Fruit fly (Drosophila melanogaster) whole organism, prepupa: ENCODE measurements around the gene CG18731.
A peak's percentile ranks its signal among the peaks of the same experiment; 100 is the strongest.

Experiments
- Blimp-1 ChIP-seq: fragments of 200-800 bp; sonication (Bioruptor generic); optimal IDR thresholded peaks from 3 replicates; lab custom pipeline; 2017; ENCODE audit warnings: missing biosample characterization, missing genetic modification characterization, mild to moderate bottlenecking, moderate library complexity, missing genetic modification reagents
- CG11294 ChIP-seq: fragments of 200-800 bp; sonication (Bioruptor generic); IDR thresholded peaks from 2 replicates; pipeline ENCODE4 v1.3.6; 2022; ENCODE audit warnings: missing biosample characterization, missing genetic modification characterization
- CG8632 ChIP-seq: fragments of 200-800 bp; sonication (Bioruptor generic); optimal IDR thresholded peaks from 3 replicates; lab custom pipeline; 2016; ENCODE audit warnings: missing biosample characterization, missing genetic modification characterization
- Eip78C ChIP-seq: fragments of 200-800 bp; sonication (Bioruptor generic); peaks from one replicate; lab custom pipeline; 2016; ENCODE audit warnings: missing biosample characterization, missing genetic modification characterization
- Hr39 ChIP-seq: fragments of 200-800 bp; sonication (Bioruptor generic); optimal IDR thresholded peaks from 2 replicates; lab custom pipeline; 2016; ENCODE audit warnings: missing biosample characterization, missing genetic modification characterization
- dsx ChIP-seq: fragments of 200-800 bp; optimal IDR thresholded peaks from 3 replicates; lab custom pipeline; 2019; ENCODE audit warnings: missing biosample characterization, mild to moderate bottlenecking, missing genetic modification characterization, moderate library complexity; ENCODE audit not compliant: poor library complexity, severe bottlenecking

dm6 chr3R:29772090-29772794 lies 47.4 kb downstream of the CG18731 start:
- TF ChIP-seq Blimp-1 (GFP tag; lab: Kevin White, UChicago) (peak; percentile 16), Hr39 (peak; percentile 12), CG11294 (GFP tag; lab: Robert Waterston, UW) (no peak), dsx (GFP tag; lab: Kevin White, UChicago) (no peak), CG8632 (no peak), Eip78C (GFP tag; lab: Kevin White, UChicago) (peak; percentile 93)
